Fruit fly (Drosophila melanogaster): ENCODE results near the gene CG17712.

CG17712 gene

DNA sequence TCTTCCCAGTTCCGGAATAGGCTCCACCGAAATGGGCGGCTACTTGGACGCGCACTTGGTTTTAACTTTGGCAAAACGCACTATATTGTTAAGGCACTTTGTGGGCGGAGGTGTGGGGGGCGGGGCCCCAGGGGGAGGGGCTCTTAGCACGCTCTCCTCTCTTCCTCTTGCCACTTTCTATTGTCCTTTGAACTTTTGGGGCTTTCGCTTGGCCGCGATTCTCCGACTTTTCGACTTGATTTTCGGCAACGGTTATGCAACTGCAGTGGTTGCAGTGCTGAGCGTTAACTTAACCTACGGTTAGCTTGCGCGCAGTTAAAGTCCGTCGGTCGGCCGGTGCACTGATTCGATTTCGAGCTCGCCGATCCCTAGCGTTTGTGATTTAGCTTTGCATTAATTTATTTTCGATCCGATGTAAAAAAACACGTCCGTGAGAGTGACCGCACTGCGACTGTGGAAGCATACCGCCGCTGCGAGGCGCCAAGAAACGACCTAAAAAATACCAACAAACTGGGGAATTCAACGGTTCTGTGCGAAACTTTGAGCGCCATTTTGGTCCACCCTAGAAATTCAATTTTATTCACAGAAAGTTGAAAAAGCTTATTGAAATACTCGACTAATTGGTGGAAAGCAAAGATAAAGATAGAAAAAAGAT lies 27.9 kb downstream of the CG17712 start, which contains the start of gene Rim2 (continued):
- TF ChIP-seq pnt (GFP tag; optimal IDR thresholded peaks at IDR 0.05) = no peak
- TF ChIP-seq CG5180 (GFP tag; optimal IDR thresholded peaks at IDR 0.05) = no peak
- no peak for TF ChIP-seq Hand (GFP tag; optimal IDR thresholded peaks at IDR 0.05)
- TF ChIP-seq CG34376 (GFP tag; optimal IDR thresholded peaks at IDR 0.05) = peak; percentile 27
- peak; percentile 15 for TF ChIP-seq chn (GFP tag; optimal IDR thresholded peaks at IDR 0.05)
- TF ChIP-seq Sry-β (GFP tag; optimal IDR thresholded peaks at IDR 0.05) = no peak
- TF ChIP-seq CG8281 (tag; optimal IDR thresholded peaks at IDR 0.05) = no peak
- TF ChIP-seq Dp (GFP tag; optimal IDR thresholded peaks at IDR 0.05) = peak; percentile 82
- TF ChIP-seq CG3838 (GFP tag; optimal IDR thresholded peaks at IDR 0.05) = no peak
- 0 out of 3 replicates have a peak, but pooled peaks have one; percentile 3 for TF ChIP-seq z (GFP tag; IDR thresholded peaks at IDR 0.05)
- no peak for TF ChIP-seq chif (GFP tag; optimal IDR thresholded peaks at IDR 0.05)
- no peak for TF ChIP-seq CG32532 (GFP tag; IDR thresholded peaks at IDR 0.05)
- peak; percentile 81 for TF ChIP-seq Myb (GFP tag; optimal IDR thresholded peaks at IDR 0.05)
- peak; percentile 10 for TF ChIP-seq CG6765 (GFP tag; optimal IDR thresholded peaks at IDR 0.05)
- no peak for TF ChIP-seq Side (GFP tag; optimal IDR thresholded peaks at IDR 0.05)
- no peak for TF ChIP-seq dimm (GFP tag; IDR thresholded peaks at IDR 0.05)
- TF ChIP-seq pfk (GFP tag; optimal IDR thresholded peaks at IDR 0.05) = no peak
- no peak for TF ChIP-seq CG9817 (tag; optimal IDR thresholded peaks at IDR 0.05)
- peak; percentile 25 for TF ChIP-seq CG2120 (GFP tag; optimal IDR thresholded peaks at IDR 0.05)
- no peak for TF ChIP-seq ewg (GFP tag; optimal IDR thresholded peaks at IDR 0.05)
- peak; percentile 47 for TF ChIP-seq CG2712 (tag; optimal IDR thresholded peaks at IDR 0.05)
- no peak for TF ChIP-seq MTF-1 (GFP tag; optimal IDR thresholded peaks at IDR 0.05; ENCODE audit: borderline replicate concordance)
- no peak for TF ChIP-seq ash1 (GFP tag; optimal IDR thresholded peaks at IDR 0.05)
- no peak for TF ChIP-seq CG3065 (GFP tag; optimal IDR thresholded peaks at IDR 0.05)
- no peak for TF ChIP-seq Atf-2 (GFP tag; optimal IDR thresholded peaks at IDR 0.05)
- TF ChIP-seq pan (optimal IDR thresholded peaks at IDR 0.05) = no peak
- TF ChIP-seq pan (GFP tag; optimal IDR thresholded peaks at IDR 0.05 in 1 of 2, IDR thresholded peaks at IDR 0.05 in 1 of 2) = no peak
- no peak for TF ChIP-seq kah (GFP tag; optimal IDR thresholded peaks at IDR 0.05)
- peak; percentile 61 for TF ChIP-seq ERR (GFP tag; optimal IDR thresholded peaks at IDR 0.05)
- TF ChIP-seq CG17359 (tag; optimal IDR thresholded peaks at IDR 0.05) = no peak
- TF ChIP-seq HLH3B (GFP tag; IDR thresholded peaks at IDR 0.05) = no peak
- no peak for TF ChIP-seq CG4424 (GFP tag; optimal IDR thresholded peaks at IDR 0.05)
- TF ChIP-seq Lhr (GFP tag; optimal IDR thresholded peaks at IDR 0.05) = peak; percentile 86
- no peak for TF ChIP-seq CG18619 (GFP tag; optimal IDR thresholded peaks at IDR 0.05)
- no peak for TF ChIP-seq CG12744 (GFP tag; optimal IDR thresholded peaks at IDR 0.05)
- TF ChIP-seq CG6254 (GFP tag; optimal IDR thresholded peaks at IDR 0.05) = no peak
- no peak for TF ChIP-seq GATAe (GFP tag; conservative IDR thresholded peaks at IDR 0.05)
- peak; percentile 81 for TF ChIP-seq CG13894 (tag; optimal IDR thresholded peaks at IDR 0.05)
- no peak for TF ChIP-seq fd64A (GFP tag; optimal IDR thresholded peaks at IDR 0.05)
- no peak for TF ChIP-seq CG33557 (GFP tag; optimal IDR thresholded peaks at IDR 0.05)
- no peak for TF ChIP-seq repo (GFP tag; optimal IDR thresholded peaks at IDR 0.05)
- no peak for TF ChIP-seq btn (GFP tag; optimal IDR thresholded peaks at IDR 0.05)
- TF ChIP-seq zfh2 (GFP tag; optimal IDR thresholded peaks at IDR 0.05) = peak; percentile 23
- TF ChIP-seq slbo (GFP tag; IDR thresholded peaks at IDR 0.05) = 0 out of 2 replicates have a peak, but pooled peaks have one; percentile 31
- no peak for TF ChIP-seq salm (tag; optimal IDR thresholded peaks at IDR 0.05)
- no peak for TF ChIP-seq cato (GFP tag; optimal IDR thresholded peaks at IDR 0.05; ENCODE audit: borderline replicate concordance)
- TF ChIP-seq Trl (optimal IDR thresholded peaks at IDR 0.05) = no peak
- peak; percentile 22 for TF ChIP-seq Trl (GFP tag; optimal IDR thresholded peaks at IDR 0.05)
- peak; percentile 17 for TF ChIP-seq CG3281 (GFP tag; optimal IDR thresholded peaks at IDR 0.05)
- TF ChIP-seq CG14050 (GFP tag; IDR thresholded peaks at IDR 0.05) = no peak
- TF ChIP-seq dysf (GFP tag; IDR thresholded peaks at IDR 0.05) = no peak
